Worm (Caenorhabditis elegans) whole organism, L4/young adult: ENCODE measurements around the gene emc-6.

Experiments
- W03F9.2 ChIP-seq: fragments of 150-350 bp; optimal IDR thresholded peaks from 2 replicates; lab custom pipeline; 2014; ENCODE audit warnings: missing biosample characterization, missing genetic modification characterization
- him-1 ChIP-seq: sonication (generic microtip); optimal IDR thresholded peaks from 2 replicates; lab custom pipeline; 2016; ENCODE audit warnings: missing genotype, missing genetic modification reagents, missing genetic modification characterization, missing compliant biosample characterization

- no peak for TF ChIP-seq him-1 (tag; lab: Kevin White, UChicago)
- TF ChIP-seq W03F9.2 (tag; lab: Kevin White, UChicago), result no peak
Observed at ce11 chrIV:7727258-7727657, 17.7 kb upstream of the emc-6 start.
